Worm (Caenorhabditis elegans) whole organism, L1 larva: ENCODE results near the gene zipt-7.2.

Experiments
- dsc-1 ChIP-seq: sonication (generic microtip); optimal IDR thresholded peaks from 2 replicates; lab custom pipeline; 2016; ENCODE audit warnings: mild to moderate bottlenecking, missing genetic modification characterization, missing compliant biosample characterization
- unc-130 ChIP-seq: fragments of 150-350 bp; optimal IDR thresholded peaks from 2 replicates; lab custom pipeline; 2017; ENCODE audit warnings: missing biosample characterization, missing genetic modification characterization, inconsistent platforms
- unc-98 ChIP-seq: fragments of 200-800 bp; sonication (Bioruptor generic); IDR thresholded peaks from 2 replicates; pipeline ENCODE4 v1.3.6; 2022; ENCODE audit warnings: missing genetic modification characterization, missing compliant biosample characterization

DNA sequence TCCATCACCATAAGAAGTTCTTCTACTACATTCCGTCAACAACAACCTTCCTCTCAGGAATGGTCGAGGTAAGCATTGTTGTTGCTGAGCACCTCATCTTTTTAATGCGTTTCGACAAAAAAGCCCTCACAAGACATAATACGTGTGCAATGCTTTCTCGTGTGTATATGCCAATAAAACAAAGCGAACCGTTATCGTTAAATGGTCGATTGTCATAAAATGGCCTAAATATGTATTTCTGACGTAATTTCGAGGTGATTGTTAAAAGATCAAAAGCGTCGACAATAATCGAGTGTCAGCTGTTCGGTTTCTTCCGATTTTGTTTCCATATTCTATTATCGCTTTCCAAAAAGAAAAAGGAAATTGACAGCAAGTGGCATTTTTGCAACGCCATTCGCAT lies 37.0 kb upstream of the zipt-7.2 start:
- no peak for TF ChIP-seq unc-130 (tag; lab: Kevin White, UChicago)
- TF ChIP-seq dsc-1 (tag; lab: Kevin White, UChicago): no peak
- TF ChIP-seq unc-98 (GFP tag; lab: Robert Waterston, UW): no peak
